Worm (Caenorhabditis elegans) whole organism, dauer: Measurements from ENCODE around the gene F19C7.8.

Experiments
- unc-62 ChIP-seq: sonication (generic microtip); optimal IDR thresholded peaks from 2 replicates; lab custom pipeline; 2017; ENCODE audit warnings: missing biosample characterization, missing genetic modification reagents, missing genetic modification characterization

The F19C7.8 gene

ce11 chrIV:4608661-4609060 lies 29.2 kb downstream of the F19C7.8 start:
- no peak for TF ChIP-seq unc-62 (GFP tag; lab: Kevin White, UChicago)

ce11 chrIV:4605608-4606007 lies 32.3 kb downstream of the F19C7.8 start, which contains the start of gene nspg-10:
nspg-10 (plus strand) TSS chrIV:4605786.
- no peak for TF ChIP-seq unc-62 (GFP tag; lab: Kevin White, UChicago)

- no peak for TF ChIP-seq unc-62 (GFP tag; lab: Kevin White, UChicago)
Observed at ce11 chrIV:4602565-4602964, 35.3 kb downstream of the F19C7.8 start, which contains the start of gene F19C7.4. F19C7.4 (plus strand) TSS chrIV:4602865.

- TF ChIP-seq unc-62 (GFP tag; lab: Kevin White, UChicago), result no peak
Observed at ce11 chrIV:4599352-4600004, 38.4 kb downstream of the F19C7.8 start, which contains the start of gene F19C7.2. F19C7.2 (plus strand) TSS chrIV:4599954.

- TF ChIP-seq unc-62 (GFP tag; lab: Kevin White, UChicago), result no peak
Observed at ce11 chrIV:4596824-4597223, 41.1 kb downstream of the F19C7.8 start, which contains the start of gene F19C7.3. F19C7.3 (plus strand) TSS chrIV:4597124.

ce11 chrIV:4588408-4588807 lies 49.5 kb downstream of the F19C7.8 start:
- no peak for TF ChIP-seq unc-62 (GFP tag; lab: Kevin White, UChicago)

ce11 chrIV:4587532-4587931 lies 50.4 kb downstream of the F19C7.8 start:
- no peak for TF ChIP-seq unc-62 (GFP tag; lab: Kevin White, UChicago)

- no peak for TF ChIP-seq unc-62 (GFP tag; lab: Kevin White, UChicago)
Observed at ce11 chrIV:4585991-4586390, 51.9 kb downstream of the F19C7.8 start.

ce11 chrIV:4579472-4579871 lies 58.4 kb downstream of the F19C7.8 start:
- no peak for TF ChIP-seq unc-62 (GFP tag; lab: Kevin White, UChicago)

ce11 chrIV:4576847-4577246 lies 61.0 kb downstream of the F19C7.8 start:
- TF ChIP-seq unc-62 (GFP tag; lab: Kevin White, UChicago), result no peak

ce11 chrIV:4574051-4574450 lies 63.8 kb downstream of the F19C7.8 start:
- no peak for TF ChIP-seq unc-62 (GFP tag; lab: Kevin White, UChicago)

- no peak for TF ChIP-seq unc-62 (GFP tag; lab: Kevin White, UChicago)
Observed at ce11 chrIV:4570599-4570998, 67.3 kb downstream of the F19C7.8 start.

ce11 chrIV:4568402-4568891 lies 69.4 kb downstream of the F19C7.8 start, which contains the start of gene F28E10.1:
F28E10.1 (plus strand) TSS chrIV:4568841.
- TF ChIP-seq unc-62 (GFP tag; lab: Kevin White, UChicago), result no peak

ce11 chrIV:4567343-4567742 lies 70.6 kb downstream of the F19C7.8 start, which contains the start of gene F28E10.4:
F28E10.4 (minus strand) TSS chrIV:4567443.
- TF ChIP-seq unc-62 (GFP tag; lab: Kevin White, UChicago), result no peak

ce11 chrIV:4565882-4566281 lies 72.0 kb downstream of the F19C7.8 start:
- no peak for TF ChIP-seq unc-62 (GFP tag; lab: Kevin White, UChicago)

- no peak for TF ChIP-seq unc-62 (GFP tag; lab: Kevin White, UChicago)
Observed at ce11 chrIV:4564541-4564940, 73.4 kb downstream of the F19C7.8 start.

- TF ChIP-seq unc-62 (GFP tag; lab: Kevin White, UChicago), result no peak
Observed at ce11 chrIV:4562599-4563116, 75.2 kb downstream of the F19C7.8 start, which contains the start of gene igeg-1. igeg-1 (plus strand) TSS chrIV:4562649.
